Fruit fly (Drosophila melanogaster): ENCODE results near the gene CG9154.
A peak's percentile ranks its signal among the peaks of the same experiment; 100 is the strongest.

Gene CG9154

dm6 chr2L:6062382-6063082 is 8.0 kb downstream of the CG9154 start, which contains the start of the genes ND-51 and CG13994 (continued):
- TF ChIP-seq CG18764 (GFP tag; optimal IDR thresholded peaks at IDR 0.05), result peak; percentile 70
- TF ChIP-seq psq (GFP tag; optimal IDR thresholded peaks at IDR 0.05), result peak; percentile 17
- 0 out of 2 replicates have a peak, but pooled peaks have one; percentile 9 for TF ChIP-seq bbx (GFP tag; IDR thresholded peaks at IDR 0.05; ENCODE audit: partially characterized antibody)
- peak; percentile 81 for TF ChIP-seq CG12155 (GFP tag; optimal IDR thresholded peaks at IDR 0.05)
- TF ChIP-seq D19B (GFP tag; optimal IDR thresholded peaks at IDR 0.05), result peak; percentile 63
- peak; percentile 78 for TF ChIP-seq ttk (GFP tag; IDR thresholded peaks at IDR 0.05)
- TF ChIP-seq klu (GFP tag; IDR thresholded peaks at IDR 0.05), result peak; percentile 71
- TF ChIP-seq NfI (GFP tag; optimal IDR thresholded peaks at IDR 0.05), result peak; percentile 87
- TF ChIP-seq CTCF (GFP tag; optimal IDR thresholded peaks at IDR 0.05), result no peak
- TF ChIP-seq CG7271 (tag; optimal IDR thresholded peaks at IDR 0.05), result peak; percentile 40
- TF ChIP-seq hth (optimal IDR thresholded peaks at IDR 0.05), result no peak
- TF ChIP-seq Oli (tag; optimal IDR thresholded peaks at IDR 0.05), result peak; percentile 69
- TF ChIP-seq Dfd (GFP tag; optimal IDR thresholded peaks at IDR 0.05), result no peak
- no peak for TF ChIP-seq HLHmδ (GFP tag; optimal IDR thresholded peaks at IDR 0.05)
- TF ChIP-seq CG14965 (GFP tag; optimal IDR thresholded peaks at IDR 0.05; ENCODE audit: borderline replicate concordance), result no peak
- peak; percentile 53 for TF ChIP-seq Nf-YB (GFP tag; optimal IDR thresholded peaks at IDR 0.05)
- TF ChIP-seq CG12391 (tag; optimal IDR thresholded peaks at IDR 0.05), result peak; percentile 83
- peak; percentile 44 for TF ChIP-seq en (GFP tag; optimal IDR thresholded peaks at IDR 0.05)
- TF ChIP-seq eyg (GFP tag; optimal IDR thresholded peaks at IDR 0.05), result peak; percentile 76
- TF ChIP-seq CG4328 (GFP tag; optimal IDR thresholded peaks at IDR 0.05), result peak; percentile 78
- TF ChIP-seq CG10431 (GFP tag; optimal IDR thresholded peaks at IDR 0.05), result no peak
- peak; percentile 76 for TF ChIP-seq CG10979 (tag; optimal IDR thresholded peaks at IDR 0.05)
- TF ChIP-seq CG5180 (GFP tag; optimal IDR thresholded peaks at IDR 0.05), result peak; percentile 42
- no peak for TF ChIP-seq odd (GFP tag; optimal IDR thresholded peaks at IDR 0.05)
- peak; percentile 69 for TF ChIP-seq vfl (GFP tag; optimal IDR thresholded peaks at IDR 0.05)
- TF ChIP-seq HHEX (GFP tag; optimal IDR thresholded peaks at IDR 0.05), result peak; percentile 68
- TF ChIP-seq CG12104 (GFP tag; optimal IDR thresholded peaks at IDR 0.05), result peak; percentile 71
- no peak for TF ChIP-seq corto (GFP tag; optimal IDR thresholded peaks at IDR 0.05)
- peak; percentile 88 for TF ChIP-seq Rfx (GFP tag; IDR thresholded peaks at IDR 0.05)
- TF ChIP-seq Mad (GFP tag; optimal IDR thresholded peaks at IDR 0.05), result peak; percentile 93
- TF ChIP-seq ems (GFP tag; optimal IDR thresholded peaks at IDR 0.05), result peak; percentile 86
- peak; percentile 75 for TF ChIP-seq kni (GFP tag; optimal IDR thresholded peaks at IDR 0.05)
- TF ChIP-seq rib (GFP tag; IDR thresholded peaks at IDR 0.05), result peak; percentile 56; the same call in 1 of the 2 replicates
- no peak for TF ChIP-seq usp (GFP tag; optimal IDR thresholded peaks at IDR 0.05)
- no peak for TF ChIP-seq CG12769 (tag; optimal IDR thresholded peaks at IDR 0.05)
- no peak for TF ChIP-seq Doc3 (GFP tag; IDR thresholded peaks at IDR 0.05; ENCODE audit: partially characterized antibody)
- peak; percentile 28 for TF ChIP-seq CG10462 (GFP tag; optimal IDR thresholded peaks at IDR 0.05)
- TF ChIP-seq CG7786 (GFP tag; optimal IDR thresholded peaks at IDR 0.05), result peak; percentile 73
- TF ChIP-seq CG7745 (tag; optimal IDR thresholded peaks at IDR 0.05), result peak; percentile 74
- peak; percentile 76 for TF ChIP-seq CG17186 (GFP tag; optimal IDR thresholded peaks at IDR 0.05)
- TF ChIP-seq TFAM (GFP tag; optimal IDR thresholded peaks at IDR 0.05), result no peak
- TF ChIP-seq Meics (GFP tag; optimal IDR thresholded peaks at IDR 0.05), result peak; percentile 79
- peak; percentile 76 for TF ChIP-seq CG12942 (GFP tag; optimal IDR thresholded peaks at IDR 0.05)
- TF ChIP-seq CG1529 (GFP tag; optimal IDR thresholded peaks at IDR 0.05), result peak; percentile 48
- peak; percentile 86 for TF ChIP-seq bcd (GFP tag; optimal IDR thresholded peaks at IDR 0.05)
- TF ChIP-seq jigr1 (GFP tag; IDR thresholded peaks at IDR 0.05), result peak; percentile 34; the same call in 1 of the 3 replicates
- TF ChIP-seq vvl (GFP tag; IDR thresholded peaks at IDR 0.05), result peak; percentile 89
- TF ChIP-seq CG6791 (GFP tag; IDR thresholded peaks at IDR 0.05; ENCODE audit: partially characterized antibody), result no peak
- no peak for TF ChIP-seq amos (GFP tag; IDR thresholded peaks at IDR 0.05; ENCODE audit: partially characterized antibody)
